Fruit fly (Drosophila melanogaster) whole organism, embryonic: ENCODE measurements around the gene CG5445.

ENCODE experiments used
- Ada2b ChIP-seq: fragments of 200-800 bp; sonication (Bioruptor generic); IDR thresholded peaks from 2 replicates; pipeline ENCODE4 v1.3.6; 2022; ENCODE audit warnings: missing biosample characterization, missing genetic modification characterization
- CG10147 ChIP-seq: fragments of 200-800 bp; sonication (Bioruptor generic); optimal IDR thresholded peaks from 2 replicates; lab custom pipeline; 2019; ENCODE audit warnings: missing biosample characterization, mild to moderate bottlenecking, missing genetic modification characterization, moderate library complexity
- CG10565 ChIP-seq: fragments of 200-800 bp; sonication (Bioruptor generic); optimal IDR thresholded peaks from 3 replicates; lab custom pipeline; 2016; ENCODE audit warnings: missing biosample characterization, mild to moderate bottlenecking, missing genetic modification characterization
- CG10979 ChIP-seq: fragments of 200-800 bp; sonication (Bioruptor generic); optimal IDR thresholded peaks from 2 replicates; lab custom pipeline; 2018; ENCODE audit warnings: missing biosample characterization, mild to moderate bottlenecking, missing genetic modification characterization, moderate library complexity
- CG11398 ChIP-seq: fragments of 200-800 bp; sonication (Bioruptor generic); optimal IDR thresholded peaks from 2 replicates; lab custom pipeline; 2016; ENCODE audit warnings: missing biosample characterization, missing genetic modification characterization
- CG12659 ChIP-seq: fragments of 200-800 bp; sonication (Bioruptor generic); optimal IDR thresholded peaks from 3 replicates; lab custom pipeline; 2017; ENCODE audit warnings: mild to moderate bottlenecking, missing biosample characterization, missing genetic modification reagents, missing genetic modification characterization
- CG12769 ChIP-seq: fragments of 200-800 bp; sonication (Bioruptor generic); optimal IDR thresholded peaks from 2 replicates; lab custom pipeline; 2019; ENCODE audit warnings: missing biosample characterization, mild to moderate bottlenecking, missing genetic modification characterization, moderate library complexity
- CG13894 ChIP-seq: fragments of 200-800 bp; sonication (Bioruptor generic); optimal IDR thresholded peaks from 3 replicates; lab custom pipeline; 2018; ENCODE audit warnings: missing biosample characterization, mild to moderate bottlenecking, missing genetic modification characterization, moderate library complexity
- CG14860 ChIP-seq: fragments of 200-800 bp; sonication (Bioruptor generic); IDR thresholded peaks from 3 replicates; pipeline ENCODE4 v1.3.6; 2022; ENCODE audit warnings: missing biosample characterization, missing genetic modification characterization; ENCODE audit not compliant: partially characterized antibody
- CG15011 ChIP-seq: fragments of 200-800 bp; sonication (Bioruptor generic); optimal IDR thresholded peaks from 3 replicates; lab custom pipeline; 2018; ENCODE audit warnings: missing biosample characterization, mild to moderate bottlenecking, missing genetic modification characterization
- CG15601 ChIP-seq: fragments of 200-800 bp; sonication (Bioruptor generic); optimal IDR thresholded peaks from 3 replicates; lab custom pipeline; 2019; ENCODE audit warnings: missing biosample characterization, mild to moderate bottlenecking, missing genetic modification characterization, moderate library complexity
- CG17612 ChIP-seq: fragments of 200-800 bp; sonication (Bioruptor generic); IDR thresholded peaks from 2 replicates; pipeline ENCODE4 v1.3.6; 2022; ENCODE audit warnings: missing biosample characterization, missing genetic modification characterization
- CG33557 ChIP-seq: fragments of 200-800 bp; sonication (Bioruptor generic); optimal IDR thresholded peaks from 2 replicates; lab custom pipeline; 2019; ENCODE audit warnings: missing biosample characterization, mild to moderate bottlenecking, missing genetic modification characterization, moderate library complexity
- CG7271 ChIP-seq: fragments of 200-800 bp; sonication (Bioruptor generic); optimal IDR thresholded peaks from 2 replicates; lab custom pipeline; 2018; ENCODE audit warnings: missing biosample characterization, mild to moderate bottlenecking, missing genetic modification characterization, moderate library complexity
- CG7786 ChIP-seq: fragments of 200-800 bp; sonication (Bioruptor generic); optimal IDR thresholded peaks from 2 replicates; lab custom pipeline; 2016; ENCODE audit warnings: missing biosample characterization, missing genetic modification characterization
- CG8359 ChIP-seq: fragments of 200-800 bp; sonication (Bioruptor generic); optimal IDR thresholded peaks from 2 replicates; lab custom pipeline; 2017; ENCODE audit warnings: missing biosample characterization, mild to moderate bottlenecking, missing genetic modification characterization, borderline replicate concordance
- CG8478 ChIP-seq: fragments of >200 bp; optimal IDR thresholded peaks from 2 replicates; lab custom pipeline; 2018
- CG8765 ChIP-seq: fragments of 200-800 bp; sonication (Bioruptor generic); IDR thresholded peaks from 2 replicates; pipeline ENCODE4 v1.3.6; 2022; ENCODE audit warnings: missing biosample characterization, missing genetic modification characterization
- CHES-1-like ChIP-seq: fragments of 200-800 bp; sonication (Bioruptor generic); optimal IDR thresholded peaks from 2 replicates; lab custom pipeline; 2016; ENCODE audit warnings: missing biosample characterization, missing genetic modification characterization
- D ChIP-seq, 2 experiments: fragments of 200-800 bp in 1 of 2; fragments of >200 bp in 1 of 2; sonication (Bioruptor generic) in 1 of 2; optimal IDR thresholded peaks; 2 replicates in 1 of 2; 3 replicates in 1 of 2; lab custom pipeline; 2017; ENCODE audit warnings: mild to moderate bottlenecking in 1 of 2, missing biosample characterization in 1 of 2, missing genetic modification characterization in 1 of 2, missing genetic modification reagents in 1 of 2
- D19A ChIP-seq: fragments of 200-800 bp; optimal IDR thresholded peaks from 3 replicates; lab custom pipeline; 2019; ENCODE audit warnings: missing biosample characterization, mild to moderate bottlenecking, missing genetic modification characterization, moderate library complexity
- Dad ChIP-seq: fragments of 200-800 bp; sonication (Bioruptor generic); optimal IDR thresholded peaks from 3 replicates; lab custom pipeline; 2016; ENCODE audit warnings: missing biosample characterization, missing genetic modification characterization
- Deaf1 ChIP-seq: fragments of 200-800 bp; optimal IDR thresholded peaks from 3 replicates; lab custom pipeline; 2019; ENCODE audit warnings: missing biosample characterization, mild to moderate bottlenecking, missing genetic modification characterization, moderate library complexity
- Dll ChIP-seq: fragments of 200-800 bp; sonication (Bioruptor generic); IDR thresholded peaks from 4 replicates; pipeline ENCODE4 v1.3.6; 2022; ENCODE audit warnings: missing biosample characterization, missing genetic modification characterization; ENCODE audit not compliant: partially characterized antibody
- HHEX ChIP-seq: fragments of 200-800 bp; sonication (Bioruptor generic); optimal IDR thresholded peaks from 3 replicates; lab custom pipeline; 2017; ENCODE audit warnings: missing biosample characterization, mild to moderate bottlenecking, missing genetic modification characterization, missing genetic modification reagents
- Lpt ChIP-seq: fragments of >200 bp; optimal IDR thresholded peaks from 2 replicates; lab custom pipeline; 2018; ENCODE audit warnings: missing biosample characterization, missing genetic modification characterization
- Mad ChIP-seq: fragments of 200-800 bp; sonication (Bioruptor generic); optimal IDR thresholded peaks from 2 replicates; lab custom pipeline; 2016; ENCODE audit warnings: missing biosample characterization, missing genetic modification characterization
- Ptx1 ChIP-seq: fragments of 200-800 bp; sonication (Bioruptor generic); IDR thresholded peaks from 2 replicates; pipeline ENCODE4 v1.3.6; 2022; ENCODE audit warnings: missing biosample characterization, missing genetic modification characterization
- Ravus ChIP-seq: fragments of 200-800 bp; sonication (Bioruptor generic); IDR thresholded peaks from 2 replicates; pipeline ENCODE4 v1.3.6; 2022; ENCODE audit warnings: missing biosample characterization, missing genetic modification characterization
- Rx ChIP-seq: fragments of 200-800 bp; sonication (Bioruptor generic); IDR thresholded peaks from 2 replicates; pipeline ENCODE4 v1.3.6; 2022; ENCODE audit warnings: missing biosample characterization, missing genetic modification characterization
- Side ChIP-seq: fragments of 200-800 bp; sonication (Bioruptor generic); optimal IDR thresholded peaks from 2 replicates; lab custom pipeline; 2016; ENCODE audit warnings: missing biosample characterization, missing genetic modification characterization
- Xrp1 ChIP-seq: fragments of 200-800 bp; sonication (Bioruptor generic); IDR thresholded peaks from 2 replicates; pipeline ENCODE4 v1.3.6; 2022; ENCODE audit warnings: missing biosample characterization, missing genetic modification characterization
- ac ChIP-seq: fragments of 200-800 bp; sonication (Bioruptor generic); optimal IDR thresholded peaks from 3 replicates; lab custom pipeline; 2017; ENCODE audit warnings: missing biosample characterization, mild to moderate bottlenecking, missing genetic modification characterization
- chif ChIP-seq, 2 experiments: fragments of 200-800 bp; sonication (Bioruptor generic); optimal IDR thresholded peaks; 3 replicates each; lab custom pipeline; 2016; ENCODE audit warnings: missing biosample characterization in 2 of 2, missing genetic modification characterization in 2 of 2
- fd3F ChIP-seq: fragments of 200-800 bp; sonication (Bioruptor generic); optimal IDR thresholded peaks from 2 replicates; lab custom pipeline; 2018; ENCODE audit warnings: missing biosample characterization, mild to moderate bottlenecking, missing genetic modification characterization, moderate library complexity
- gcm ChIP-seq: fragments of 200-800 bp; sonication (Bioruptor generic); optimal IDR thresholded peaks from 2 replicates; lab custom pipeline; 2019; ENCODE audit warnings: missing biosample characterization, mild to moderate bottlenecking, missing genetic modification characterization, moderate library complexity
- h ChIP-seq: fragments of >200 bp; optimal IDR thresholded peaks from 2 replicates; lab custom pipeline; 2017
- kah ChIP-seq: fragments of 200-800 bp; sonication (Bioruptor generic); optimal IDR thresholded peaks from 2 replicates; lab custom pipeline; 2018; ENCODE audit warnings: missing biosample characterization, mild to moderate bottlenecking, missing genetic modification characterization
- ken ChIP-seq: fragments of 200-800 bp; sonication (Bioruptor generic); IDR thresholded peaks from 3 replicates; pipeline ENCODE4 v1.3.6; 2022; ENCODE audit warnings: missing biosample characterization, missing genetic modification characterization
- lbe ChIP-seq: fragments of 200-800 bp; sonication (Bioruptor generic); optimal IDR thresholded peaks from 2 replicates; lab custom pipeline; 2016; ENCODE audit warnings: missing biosample characterization, mild to moderate bottlenecking, missing genetic modification characterization
- nerfin-1 ChIP-seq: fragments of 200-800 bp; sonication (Bioruptor generic); optimal IDR thresholded peaks from 3 replicates; lab custom pipeline; 2019; ENCODE audit warnings: missing biosample characterization, mild to moderate bottlenecking, missing genetic modification characterization, moderate library complexity
- org-1 ChIP-seq: fragments of 200-800 bp; sonication (Bioruptor generic); optimal IDR thresholded peaks from 2 replicates; lab custom pipeline; 2017; ENCODE audit warnings: missing biosample characterization, missing genetic modification characterization
- p53 ChIP-seq: fragments of 200-800 bp; sonication (Bioruptor generic); optimal IDR thresholded peaks from 2 replicates; lab custom pipeline; 2016; ENCODE audit warnings: missing biosample characterization, missing genetic modification characterization
- pho ChIP-seq: fragments of 200-800 bp; sonication (Bioruptor generic); optimal IDR thresholded peaks from 2 replicates; lab custom pipeline; 2016; ENCODE audit warnings: missing biosample characterization, missing genetic modification characterization
- pzg ChIP-seq: fragments of 200-800 bp; sonication (Bioruptor generic); optimal IDR thresholded peaks from 3 replicates; lab custom pipeline; 2018; ENCODE audit warnings: missing biosample characterization, mild to moderate bottlenecking, missing genetic modification characterization, moderate library complexity
- repo ChIP-seq: fragments of 200-800 bp; sonication (Bioruptor generic); optimal IDR thresholded peaks from 2 replicates; lab custom pipeline; 2016; ENCODE audit warnings: missing biosample characterization, missing genetic modification characterization
- run ChIP-seq: fragments of 200-800 bp; sonication (Bioruptor generic); optimal IDR thresholded peaks from 3 replicates; lab custom pipeline; 2018; ENCODE audit warnings: missing biosample characterization, mild to moderate bottlenecking, missing genetic modification characterization
- tio ChIP-seq: fragments of 200-800 bp; sonication (Bioruptor generic); optimal IDR thresholded peaks from 2 replicates; lab custom pipeline; 2017; ENCODE audit warnings: missing biosample characterization, missing genetic modification characterization, inconsistent platforms
- trem ChIP-seq: fragments of 200-800 bp; optimal IDR thresholded peaks from 3 replicates; lab custom pipeline; 2019; ENCODE audit warnings: missing biosample characterization, mild to moderate bottlenecking, missing genetic modification characterization, moderate library complexity
- ttk ChIP-seq: fragments of 200-800 bp; sonication (Bioruptor generic); IDR thresholded peaks from 2 replicates; pipeline ENCODE4 v2.1.2; 2022; ENCODE audit warnings: missing biosample characterization, missing genetic modification characterization
- tx ChIP-seq: fragments of 200-800 bp; sonication (Bioruptor generic); optimal IDR thresholded peaks from 2 replicates; lab custom pipeline; 2016; ENCODE audit warnings: missing biosample characterization, missing genetic modification characterization
- wor ChIP-seq: fragments of 200-800 bp; sonication (Bioruptor generic); IDR thresholded peaks from 2 replicates; pipeline ENCODE4 v1.3.6; 2022; ENCODE audit warnings: missing biosample characterization, missing genetic modification characterization

The CG5445 gene

dm6 chrX:17305544-17305943 lies 23.2 kb downstream of the CG5445 start (continued):
- TF ChIP-seq Xrp1 (GFP tag; lab: Robert Waterston, UW) (no peak), CG13894 (tag; lab: Kevin White, UChicago) (peak; percentile 11), CG8765 (no peak), tx (GFP tag; lab: Kevin White, UChicago) (no peak), pzg (GFP tag; lab: Kevin White, UChicago) (peak; percentile 89), ttk (no peak), CG12659 (peak; percentile 56), gcm (no peak), Mad (GFP tag; lab: Kevin White, UChicago) (no peak), D19A (no peak), CG11398 (GFP tag; lab: Kevin White, UChicago) (no peak), wor (GFP tag; lab: Robert Waterston, UW) (no peak), nerfin-1 (tag; lab: Kevin White, UChicago) (no peak), CG7786 (GFP tag; lab: Kevin White, UChicago) (no peak), Dll (peak; percentile 58; the same call in 3 of the 4 replicates), CG12769 (tag; lab: Kevin White, UChicago) (peak; percentile 13), pho (GFP tag; lab: Kevin White, UChicago) (no peak), kah (GFP tag; lab: Kevin White, UChicago) (no peak), p53 (no peak), chif (GFP tag; optimal IDR thresholded peaks at IDR 0.05; lab: Kevin White, UChicago) (no peak), Ada2b (GFP tag; lab: Robert Waterston, UW) (no peak), CG17612 (GFP tag; lab: Robert Waterston, UW) (no peak), tio (no peak), CG8359 (GFP tag; lab: Kevin White, UChicago) (no peak), Side (GFP tag; lab: Kevin White, UChicago) (no peak), Dad (GFP tag; lab: Kevin White, UChicago) (no peak), CG7271 (tag; lab: Kevin White, UChicago) (no peak), fd3F (GFP tag; lab: Kevin White, UChicago) (no peak), ken (GFP tag; lab: Robert Waterston, UW) (no peak), CHES-1-like (GFP tag; lab: Kevin White, UChicago) (no peak), lbe (GFP tag; lab: Kevin White, UChicago) (no peak), CG14860 (GFP tag; lab: Robert Waterston, UW) (no peak), CG10565 (GFP tag; lab: Kevin White, UChicago) (no peak), CG15601 (tag; lab: Kevin White, UChicago) (peak; percentile 17), Lpt (no peak), CG33557 (GFP tag; lab: Kevin White, UChicago) (no peak), h (no peak), CG10147 (GFP tag; lab: Kevin White, UChicago) (no peak), repo (GFP tag; lab: Kevin White, UChicago) (no peak), CG15011 (GFP tag; lab: Kevin White, UChicago) (no peak), trem (tag; lab: Kevin White, UChicago) (peak; percentile 54), CG8478 (lab: Kevin White, UChicago) (no peak), ac (GFP tag; lab: Kevin White, UChicago) (no peak), Rx (GFP tag; lab: Robert Waterston, UW) (no peak), D (optimal IDR thresholded peaks at IDR 0.05; lab: Kevin White, UChicago) (no peak), D (GFP tag; optimal IDR thresholded peaks at IDR 0.05; lab: Kevin White, UChicago) (no peak), Ptx1 (GFP tag; lab: Robert Waterston, UW) (no peak), HHEX (GFP tag; lab: Kevin White, UChicago) (no peak), org-1 (GFP tag; lab: Kevin White, UChicago) (no peak), CG10979 (tag; lab: Kevin White, UChicago) (no peak), Ravus (GFP tag; lab: Robert Waterston, UW) (no peak), Deaf1 (tag; lab: Kevin White, UChicago) (no peak), run (tag; lab: Kevin White, UChicago) (no peak)
